Worm (Caenorhabditis elegans): ENCODE results near the gene clec-27.

- TF ChIP-seq fkh-10 (GFP tag; optimal IDR thresholded peaks at IDR 0.05) (no peak), nhr-77 (tag; optimal IDR thresholded peaks at IDR 0.05) (no peak), R02D3.7 (tag; optimal IDR thresholded peaks at IDR 0.05) (no peak), snpc-4 (tag; optimal IDR thresholded peaks at IDR 0.05) (no peak), skn-1 (tag; optimal IDR thresholded peaks at IDR 0.05) (no peak), unc-62 (GFP tag; optimal IDR thresholded peaks at IDR 0.05) (no peak), nfya-1 (tag; optimal IDR thresholded peaks at IDR 0.05; ENCODE audit: insufficient read depth) (no peak), ztf-4 (tag; optimal IDR thresholded peaks at IDR 0.05) (no peak), lin-39 (tag; optimal IDR thresholded peaks at IDR 0.05) (no peak), daf-12 (tag; optimal IDR thresholded peaks at IDR 0.05) (no peak), pqm-1 (tag; optimal IDR thresholded peaks at IDR 0.05) (no peak), unc-39 (tag; optimal IDR thresholded peaks at IDR 0.05) (no peak)
Observed at ce11 chrV:16882260-16882918, 28.0 kb downstream of the clec-27 start, which contains the start of the genes F09C6.11 and F09C6.12.
